Fruit fly (Drosophila melanogaster) whole organism, embryonic: ENCODE data around the gene wam.

Experiments used
- Asciz ChIP-seq: fragments of 200-800 bp; sonication (Bioruptor generic); optimal IDR thresholded peaks from 2 replicates; lab custom pipeline; 2017; ENCODE audit warnings: missing biosample characterization, mild to moderate bottlenecking, missing genetic modification characterization, missing genetic modification reagents
- Blimp-1 ChIP-seq: fragments of 200-800 bp; sonication (Bioruptor generic); optimal IDR thresholded peaks from 3 replicates; lab custom pipeline; 2018; ENCODE audit warnings: missing biosample characterization, missing genetic modification characterization, mild to moderate bottlenecking, moderate library complexity, missing genetic modification reagents
- Bteb2 ChIP-seq: fragments of 200-800 bp; sonication (Bioruptor generic); optimal IDR thresholded peaks from 2 replicates; lab custom pipeline; 2016; ENCODE audit warnings: missing biosample characterization, missing genetic modification characterization
- C15 ChIP-seq: fragments of 200-800 bp; sonication (Bioruptor generic); IDR thresholded peaks from 3 replicates; pipeline ENCODE4 v1.3.6; 2022; ENCODE audit warnings: missing biosample characterization, missing genetic modification characterization
- CG12769 ChIP-seq: fragments of 200-800 bp; sonication (Bioruptor generic); optimal IDR thresholded peaks from 2 replicates; lab custom pipeline; 2019; ENCODE audit warnings: missing biosample characterization, mild to moderate bottlenecking, missing genetic modification characterization, moderate library complexity
- CG15479 ChIP-seq: fragments of 200-800 bp; sonication (Bioruptor generic); optimal IDR thresholded peaks from 3 replicates; lab custom pipeline; 2019; ENCODE audit warnings: missing biosample characterization, mild to moderate bottlenecking, missing genetic modification characterization, moderate library complexity
- CG17385 ChIP-seq: fragments of 200-800 bp; sonication (Bioruptor generic); optimal IDR thresholded peaks from 3 replicates; lab custom pipeline; 2018; ENCODE audit warnings: missing biosample characterization, mild to moderate bottlenecking, missing genetic modification characterization
- CG17568 ChIP-seq: fragments of 200-800 bp; sonication (Bioruptor generic); optimal IDR thresholded peaks from 2 replicates; lab custom pipeline; 2018; ENCODE audit warnings: missing biosample characterization, mild to moderate bottlenecking, missing genetic modification characterization, moderate library complexity
- CG18599 ChIP-seq: fragments of 200-800 bp; sonication (Bioruptor generic); optimal IDR thresholded peaks from 3 replicates; lab custom pipeline; 2017; ENCODE audit warnings: missing biosample characterization, missing genetic modification characterization, mild to moderate bottlenecking, moderate library complexity, missing genetic modification reagents
- CG5245 ChIP-seq: fragments of 200-800 bp; sonication (Bioruptor generic); optimal IDR thresholded peaks from 3 replicates; lab custom pipeline; 2016; ENCODE audit warnings: missing biosample characterization, missing genetic modification characterization
- CG7556 ChIP-seq: fragments of 200-800 bp; sonication (Bioruptor generic); optimal IDR thresholded peaks from 2 replicates; lab custom pipeline; 2017; ENCODE audit warnings: missing biosample characterization, mild to moderate bottlenecking, missing genetic modification characterization
- CG8089 ChIP-seq: fragments of 200-800 bp; sonication (Bioruptor generic); optimal IDR thresholded peaks from 3 replicates; lab custom pipeline; 2016; ENCODE audit warnings: missing biosample characterization, missing genetic modification characterization
- CG8359 ChIP-seq: fragments of 200-800 bp; sonication (Bioruptor generic); optimal IDR thresholded peaks from 2 replicates; lab custom pipeline; 2017; ENCODE audit warnings: missing biosample characterization, mild to moderate bottlenecking, missing genetic modification characterization, borderline replicate concordance
- Deaf1 ChIP-seq: fragments of 200-800 bp; optimal IDR thresholded peaks from 3 replicates; lab custom pipeline; 2019; ENCODE audit warnings: missing biosample characterization, mild to moderate bottlenecking, missing genetic modification characterization, moderate library complexity
- Dref ChIP-seq: fragments of 200-800 bp; sonication (Bioruptor generic); IDR thresholded peaks from 2 replicates; pipeline ENCODE4 v1.3.6; 2022; ENCODE audit warnings: missing biosample characterization, missing genetic modification characterization
- Drgx ChIP-seq: fragments of 200-800 bp; sonication (Bioruptor generic); IDR thresholded peaks from 2 replicates; pipeline ENCODE4 v1.3.6; 2022; ENCODE audit warnings: missing biosample characterization, missing genetic modification characterization
- Eip74EF ChIP-seq, 2 experiments: fragments of 200-800 bp in 1 of 2; fragments of >200 bp in 1 of 2; sonication (Bioruptor generic) in 1 of 2; optimal IDR thresholded peaks; 2 replicates each; lab custom pipeline; 2017 to 2019; ENCODE audit warnings: missing biosample characterization in 2 of 2, missing genetic modification characterization in 2 of 2, mild to moderate bottlenecking in 1 of 2, moderate library complexity in 1 of 2
- GATAe ChIP-seq: fragments of 200-800 bp; sonication (Bioruptor generic); conservative IDR thresholded peaks from 2 replicates; pipeline ENCODE4 v1.3.6; 2022; ENCODE audit warnings: missing biosample characterization, missing genetic modification characterization
- H2.0 ChIP-seq: fragments of 200-800 bp; sonication (Bioruptor generic); IDR thresholded peaks from 2 replicates; pipeline ENCODE4 v1.3.6; 2022; ENCODE audit warnings: missing biosample characterization, missing genetic modification characterization
- Hr78 ChIP-seq, 2 experiments: fragments of 200-800 bp in 1 of 2; fragments of >200 bp in 1 of 2; sonication (Bioruptor generic) in 1 of 2; optimal IDR thresholded peaks; 2 replicates each; lab custom pipeline; 2017 to 2019; ENCODE audit warnings: missing biosample characterization in 2 of 2, missing genetic modification characterization in 2 of 2, mild to moderate bottlenecking in 1 of 2, moderate library complexity in 1 of 2
- Hsf ChIP-seq: fragments of 200-800 bp; sonication (Bioruptor generic); optimal IDR thresholded peaks from 3 replicates; lab custom pipeline; 2016; ENCODE audit warnings: missing biosample characterization, missing genetic modification characterization
- Jarid2 ChIP-seq: fragments of 200-800 bp; sonication (Bioruptor generic); optimal IDR thresholded peaks from 3 replicates; lab custom pipeline; 2017; ENCODE audit warnings: mild to moderate bottlenecking, missing biosample characterization, missing genetic modification reagents, missing genetic modification characterization
- Pdp1 ChIP-seq, 2 experiments: fragments of 200-800 bp; sonication (Bioruptor generic); optimal IDR thresholded peaks; 3 replicates each; lab custom pipeline; 2016; ENCODE audit warnings: missing biosample characterization in 2 of 2, missing genetic modification characterization in 2 of 2, mild to moderate bottlenecking in 1 of 2, moderate library complexity in 1 of 2
- Sox102F ChIP-seq: fragments of 200-800 bp; sonication (Bioruptor generic); optimal IDR thresholded peaks from 2 replicates; lab custom pipeline; 2018; ENCODE audit warnings: missing biosample characterization, mild to moderate bottlenecking, missing genetic modification characterization, moderate library complexity
- abd-A ChIP-seq: fragments of 200-800 bp; sonication (Bioruptor generic); optimal IDR thresholded peaks from 3 replicates; lab custom pipeline; 2019; ENCODE audit warnings: missing biosample characterization, mild to moderate bottlenecking, missing genetic modification characterization, moderate library complexity
- ac ChIP-seq: fragments of 200-800 bp; sonication (Bioruptor generic); optimal IDR thresholded peaks from 3 replicates; lab custom pipeline; 2017; ENCODE audit warnings: missing biosample characterization, mild to moderate bottlenecking, missing genetic modification characterization
- az2 ChIP-seq: fragments of 200-800 bp; sonication (Bioruptor generic); optimal IDR thresholded peaks from 3 replicates; lab custom pipeline; 2016; ENCODE audit warnings: missing biosample characterization, missing genetic modification characterization
- bsh ChIP-seq, 2 experiments: fragments of 200-800 bp; sonication (Bioruptor generic); optimal IDR thresholded peaks; 2 replicates each; lab custom pipeline; 2017 to 2018; ENCODE audit warnings: mild to moderate bottlenecking in 2 of 2, missing biosample characterization in 2 of 2, missing genetic modification characterization in 2 of 2, moderate library complexity in 1 of 2
- cas ChIP-seq: fragments of 200-800 bp; sonication (Bioruptor generic); IDR thresholded peaks from 2 replicates; pipeline ENCODE4 v1.3.6; 2022; ENCODE audit warnings: missing biosample characterization, missing genetic modification characterization
- cwo ChIP-seq: fragments of 200-800 bp; sonication (Bioruptor generic); optimal IDR thresholded peaks from 3 replicates; lab custom pipeline; 2017; ENCODE audit warnings: missing biosample characterization, missing genetic modification characterization, mild to moderate bottlenecking, moderate library complexity, missing genetic modification reagents
- dmrt99B ChIP-seq: fragments of 200-800 bp; sonication (Bioruptor generic); optimal IDR thresholded peaks from 2 replicates; lab custom pipeline; 2018; ENCODE audit warnings: missing biosample characterization, mild to moderate bottlenecking, missing genetic modification characterization, moderate library complexity
- exex ChIP-seq: fragments of 200-800 bp; sonication (Bioruptor generic); optimal IDR thresholded peaks from 4 replicates; lab custom pipeline; 2018; ENCODE audit warnings: missing biosample characterization, mild to moderate bottlenecking, missing genetic modification characterization, moderate library complexity
- grn ChIP-seq: fragments of 200-800 bp; sonication (Bioruptor generic); optimal IDR thresholded peaks from 3 replicates; lab custom pipeline; 2017; ENCODE audit warnings: missing biosample characterization, missing genetic modification characterization
- lola ChIP-seq, 3 experiments: fragments of >200 bp in 2 of 3; fragments of 200-800 bp in 1 of 3; sonication (Bioruptor generic) in 1 of 3; optimal IDR thresholded peaks; 2 replicates each; lab custom pipeline; 2017 to 2019; ENCODE audit warnings: missing biosample characterization in 3 of 3, missing genetic modification characterization in 3 of 3, mild to moderate bottlenecking in 1 of 3, moderate library complexity in 1 of 3
- mirr ChIP-seq: fragments of 200-800 bp; sonication (Bioruptor generic); optimal IDR thresholded peaks from 3 replicates; lab custom pipeline; 2018; ENCODE audit warnings: missing biosample characterization, mild to moderate bottlenecking, missing genetic modification characterization
- nmo ChIP-seq: fragments of 200-800 bp; sonication (Bioruptor generic); optimal IDR thresholded peaks from 2 replicates; lab custom pipeline; 2018; ENCODE audit warnings: missing biosample characterization, mild to moderate bottlenecking, missing genetic modification characterization, moderate library complexity
- nom ChIP-seq: fragments of 200-800 bp; sonication (Bioruptor generic); optimal IDR thresholded peaks from 2 replicates; lab custom pipeline; 2017; ENCODE audit warnings: missing biosample characterization, missing genetic modification characterization, mild to moderate bottlenecking, moderate library complexity, missing genetic modification reagents
- org-1 ChIP-seq: fragments of 200-800 bp; sonication (Bioruptor generic); optimal IDR thresholded peaks from 2 replicates; lab custom pipeline; 2017; ENCODE audit warnings: missing biosample characterization, missing genetic modification characterization
- pan ChIP-seq, 4 experiments: fragments of >200 bp in 3 of 4; fragments of 200-800 bp in 1 of 4; sonication (Bioruptor generic) in 1 of 4; optimal IDR thresholded peaks in 3 of 4; IDR thresholded peaks in 1 of 4; 2 replicates each; pipeline versions ENCODE4 v1.3.6 to Lab custom; 2017 to 2022; ENCODE audit warnings: missing biosample characterization in 2 of 4, missing genetic modification characterization in 2 of 4, mixed read lengths in 1 of 4
- sd ChIP-seq: fragments of 200-800 bp; sonication (Bioruptor generic); optimal IDR thresholded peaks from 3 replicates; lab custom pipeline; 2018; ENCODE audit warnings: missing biosample characterization, mild to moderate bottlenecking, missing genetic modification characterization, moderate library complexity
- sens ChIP-seq: fragments of 200-800 bp; sonication (Bioruptor generic); peaks from one replicate; lab custom pipeline; 2016; ENCODE audit warnings: missing biosample characterization, missing genetic modification characterization
- sisA ChIP-seq: fragments of 200-800 bp; sonication (Bioruptor generic); IDR thresholded peaks from 2 replicates; pipeline ENCODE4 v1.3.6; 2022; ENCODE audit warnings: missing biosample characterization, missing genetic modification characterization
- sug ChIP-seq: fragments of 200-800 bp; optimal IDR thresholded peaks from 2 replicates; lab custom pipeline; 2019; ENCODE audit warnings: missing biosample characterization, mild to moderate bottlenecking, missing genetic modification characterization, moderate library complexity
- wdn ChIP-seq: fragments of 200-800 bp; sonication (Bioruptor generic); IDR thresholded peaks from 2 replicates; pipeline ENCODE4 v1.3.6; 2022; ENCODE audit warnings: missing biosample characterization, missing genetic modification characterization
- z ChIP-seq: fragments of 200-800 bp; sonication (Bioruptor generic); IDR thresholded peaks from 3 replicates; pipeline ENCODE4 v1.3.6; 2022; ENCODE audit warnings: missing biosample characterization, missing genetic modification characterization

The wam gene

DNA sequence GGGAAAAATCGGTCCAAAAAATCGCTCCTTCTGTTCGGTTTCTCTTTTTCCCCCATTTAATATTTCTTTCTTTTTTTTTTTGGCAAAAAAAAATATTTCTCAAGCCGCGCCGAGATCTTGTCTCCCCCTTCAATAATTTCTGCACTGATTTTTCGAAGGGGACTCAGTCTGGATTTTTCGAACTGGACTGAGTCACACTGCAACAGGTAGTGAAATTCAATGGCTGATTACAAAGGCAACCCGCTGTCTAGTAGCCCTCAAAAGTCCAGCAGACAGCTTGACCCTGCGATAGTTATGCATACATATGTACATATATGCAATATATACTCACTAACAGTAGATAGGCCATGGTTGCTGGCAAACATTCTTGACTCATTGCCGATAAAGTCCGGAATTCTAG lies 32.4 kb upstream of the wam start:
- TF ChIP-seq sens (GFP tag; lab: Kevin White, UChicago), result peak; percentile 68
- no peak for TF ChIP-seq org-1 (GFP tag; lab: Kevin White, UChicago)
- TF ChIP-seq, all 482 proteins: peak for 1

- TF ChIP-seq Bteb2 (no peak), cas (GFP tag; lab: Robert Waterston, UW) (no peak), CG17385 (GFP tag; lab: Kevin White, UChicago) (peak; percentile 11), bsh (GFP tag; optimal IDR thresholded peaks at IDR 0.05; lab: Kevin White, UChicago) (peak in 1 of 2 experiments; percentile 54), z (peak; percentile 46; the same call in 1 of the 3 replicates), CG18599 (no peak), Drgx (GFP tag; lab: Robert Waterston, UW) (0 out of 2 replicates have a peak, but pooled peaks have one; percentile 29), nmo (GFP tag; lab: Kevin White, UChicago) (no peak), nom (peak; percentile 81)
Observed at dm6 chr3R:23318928-23319327, 31.1 kb upstream of the wam start.

- TF ChIP-seq Dref (GFP tag; lab: Robert Waterston, UW) (no peak), Pdp1 (GFP tag; optimal IDR thresholded peaks at IDR 0.05; lab: Kevin White, UChicago) (peak in 1 of 2 experiments; percentile 75), CG18599 (peak; percentile 16), sd (peak; percentile 5), grn (GFP tag; lab: Kevin White, UChicago) (peak; percentile 73), sug (tag; lab: Kevin White, UChicago) (peak; percentile 55), CG5245 (no peak), wdn (GFP tag; lab: Robert Waterston, UW) (no peak), Deaf1 (tag; lab: Kevin White, UChicago) (peak; percentile 47), CG12769 (peak; percentile 19), GATAe (GFP tag; lab: Robert Waterston, UW) (peak; percentile 54; the same call in 1 of the 2 replicates), H2.0 (GFP tag; lab: Robert Waterston, UW) (no peak), cwo (GFP tag; lab: Kevin White, UChicago) (peak; percentile 58), ac (GFP tag; lab: Kevin White, UChicago) (no peak), exex (tag; lab: Kevin White, UChicago) (peak; percentile 97), mirr (GFP tag; lab: Kevin White, UChicago) (peak; percentile 13), CG15479 (GFP tag; lab: Kevin White, UChicago) (peak; percentile 67)
Observed at dm6 chr3R:23316867-23317266, 29.0 kb upstream of the wam start.

DNA sequence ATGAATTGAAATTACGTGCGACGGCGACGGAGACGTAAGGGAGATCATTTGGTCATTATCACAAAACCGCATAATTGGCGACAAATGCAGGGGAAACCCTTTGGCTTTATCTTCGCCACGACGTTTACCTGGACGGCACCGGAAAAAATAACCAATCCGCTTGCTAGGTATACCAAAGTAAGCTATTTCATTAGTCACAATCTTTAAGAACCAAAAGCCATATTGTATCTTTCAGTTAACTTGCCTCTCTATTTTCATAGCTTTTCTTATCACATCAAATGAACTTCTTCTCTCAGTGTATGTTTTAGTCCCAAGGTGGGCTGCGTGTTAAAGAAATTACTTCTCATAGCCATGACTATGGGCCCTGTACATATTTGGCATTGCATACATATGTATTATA lies 27.8 kb upstream of the wam start:
- TF ChIP-seq CG17568 (GFP tag; lab: Kevin White, UChicago) (no peak), Hr78 (GFP tag; optimal IDR thresholded peaks at IDR 0.05; lab: Kevin White, UChicago) (no peak), C15 (no peak), Hsf (GFP tag; lab: Kevin White, UChicago) (peak; percentile 14), Jarid2 (peak; percentile 22), lola (GFP tag; optimal IDR thresholded peaks at IDR 0.05; lab: Kevin White, UChicago) (peak in 1 of 3 experiments; percentile 31), dmrt99B (no peak), Blimp-1 (GFP tag; lab: Kevin White, UChicago) (no peak), sisA (no peak), abd-A (tag; lab: Kevin White, UChicago) (no peak), CG7556 (GFP tag; lab: Kevin White, UChicago) (peak; percentile 2), Sox102F (GFP tag; lab: Kevin White, UChicago) (peak; percentile 15), pan (optimal IDR thresholded peaks at IDR 0.05; lab: Kevin White, UChicago) (no peak), pan (GFP tag; optimal IDR thresholded peaks at IDR 0.05 in 1 of 2, IDR thresholded peaks at IDR 0.05 in 1 of 2) (peak in 1 of 2 experiments; percentile 41), CG8089 (GFP tag; lab: Kevin White, UChicago) (no peak), az2 (GFP tag; lab: Kevin White, UChicago) (no peak), Eip74EF (GFP tag; optimal IDR thresholded peaks at IDR 0.05; lab: Kevin White, UChicago) (no peak), CG8359 (GFP tag; lab: Kevin White, UChicago) (peak; percentile 3), Asciz (no peak)
